Worm (Caenorhabditis elegans): ENCODE results near the gene W02H5.8.

ce11 chrV:2688562-2688961 lies 36.1 kb upstream of the W02H5.8 start:
- TF ChIP-seq unc-62 (GFP tag; optimal IDR thresholded peaks at IDR 0.05), result no peak
- TF ChIP-seq nhr-67 (tag; optimal IDR thresholded peaks at IDR 0.05), result no peak
- no peak for TF ChIP-seq tbx-2 (tag; optimal IDR thresholded peaks at IDR 0.05)
- no peak for TF ChIP-seq nhr-12 (tag; optimal IDR thresholded peaks at IDR 0.05)
- no peak for TF ChIP-seq ztf-11 (tag; optimal IDR thresholded peaks at IDR 0.05)
- TF ChIP-seq nhr-76 (tag; optimal IDR thresholded peaks at IDR 0.05), result no peak
- TF ChIP-seq snpc-4 (tag; optimal IDR thresholded peaks at IDR 0.05), result no peak
- no peak for TF ChIP-seq elt-2 (tag; optimal IDR thresholded peaks at IDR 0.05)
- TF ChIP-seq nhr-28 (tag; optimal IDR thresholded peaks at IDR 0.05), result no peak
- no peak for TF ChIP-seq nhr-77 (tag; optimal IDR thresholded peaks at IDR 0.05)
- no peak for TF ChIP-seq mdl-1 (tag; optimal IDR thresholded peaks at IDR 0.05)

Data from whole organism, L3 larva.